Fruit fly (Drosophila melanogaster) whole organism, embryonic: Measurements from ENCODE around the gene ArgRS-m.
A peak's percentile ranks its signal among the peaks of the same experiment; 100 is the strongest.

Experiments
- Asciz ChIP-seq: fragments of 200-800 bp; sonication (Bioruptor generic); optimal IDR thresholded peaks from 2 replicates; lab custom pipeline; 2017; ENCODE audit warnings: missing biosample characterization, mild to moderate bottlenecking, missing genetic modification characterization, missing genetic modification reagents
- CG10209 ChIP-seq: fragments of 200-800 bp; sonication (Bioruptor generic); optimal IDR thresholded peaks from 3 replicates; lab custom pipeline; 2017; ENCODE audit warnings: missing biosample characterization, mild to moderate bottlenecking, missing genetic modification characterization, missing genetic modification reagents
- CG1024 ChIP-seq: fragments of 200-800 bp; sonication (Bioruptor generic); IDR thresholded peaks from 2 replicates; pipeline ENCODE4 v1.3.6; 2022; ENCODE audit warnings: missing biosample characterization, missing genetic modification characterization
- CG10431 ChIP-seq: fragments of 200-800 bp; sonication (Bioruptor generic); optimal IDR thresholded peaks from 3 replicates; lab custom pipeline; 2018; ENCODE audit warnings: missing biosample characterization, mild to moderate bottlenecking, missing genetic modification characterization
- CG10959 ChIP-seq: fragments of 200-800 bp; sonication (Bioruptor generic); IDR thresholded peaks from 2 replicates; pipeline ENCODE4 v1.3.6; 2022; ENCODE audit warnings: missing biosample characterization, missing genetic modification characterization
- CG12299 ChIP-seq: fragments of 200-800 bp; sonication (Bioruptor generic); optimal IDR thresholded peaks from 2 replicates; lab custom pipeline; 2018; ENCODE audit warnings: missing biosample characterization, mild to moderate bottlenecking, missing genetic modification characterization
- CG13123 ChIP-seq: fragments of 200-800 bp; sonication (Bioruptor generic); optimal IDR thresholded peaks from 2 replicates; lab custom pipeline; 2016; ENCODE audit warnings: missing biosample characterization, missing genetic modification characterization
- CG13287 ChIP-seq: fragments of 200-800 bp; sonication (Bioruptor generic); IDR thresholded peaks from 2 replicates; pipeline ENCODE4 v1.3.6; 2022; ENCODE audit warnings: missing biosample characterization, missing genetic modification characterization; ENCODE audit not compliant: partially characterized antibody
- CG13424 ChIP-seq: fragments of 200-800 bp; sonication (Bioruptor generic); optimal IDR thresholded peaks from 2 replicates; lab custom pipeline; 2019; ENCODE audit warnings: missing biosample characterization, mild to moderate bottlenecking, missing genetic modification characterization, moderate library complexity
- CG1602 ChIP-seq: fragments of 200-800 bp; sonication (Bioruptor generic); optimal IDR thresholded peaks from 3 replicates; lab custom pipeline; 2016; ENCODE audit warnings: missing biosample characterization, missing genetic modification characterization
- CG17912 ChIP-seq: fragments of 200-800 bp; sonication (Bioruptor generic); optimal IDR thresholded peaks from 2 replicates; lab custom pipeline; 2018; ENCODE audit warnings: missing biosample characterization, mild to moderate bottlenecking, missing genetic modification characterization
- CG2889 ChIP-seq: fragments of 200-800 bp; sonication (Bioruptor generic); IDR thresholded peaks from 3 replicates; pipeline ENCODE4 v1.3.6; 2022; ENCODE audit warnings: missing biosample characterization, missing genetic modification characterization
- CG31388 ChIP-seq: fragments of 200-800 bp; sonication (Bioruptor generic); optimal IDR thresholded peaks from 2 replicates; lab custom pipeline; 2016; ENCODE audit warnings: missing biosample characterization, missing genetic modification characterization
- CG43689 ChIP-seq: fragments of 200-800 bp; sonication (Bioruptor generic); IDR thresholded peaks from 2 replicates; pipeline ENCODE4 v1.3.6; 2022; ENCODE audit warnings: missing biosample characterization, missing genetic modification characterization
- CG5180 ChIP-seq: fragments of 200-800 bp; sonication (Bioruptor generic); optimal IDR thresholded peaks from 3 replicates; lab custom pipeline; 2017; ENCODE audit warnings: missing biosample characterization, missing genetic modification characterization, mild to moderate bottlenecking, moderate library complexity, missing genetic modification reagents
- CG7372 ChIP-seq: fragments of 200-800 bp; sonication (Bioruptor generic); IDR thresholded peaks from 2 replicates; pipeline ENCODE4 v1.3.6; 2022; ENCODE audit warnings: missing biosample characterization, missing genetic modification characterization
- CG7745 ChIP-seq: fragments of 200-800 bp; sonication (Bioruptor generic); optimal IDR thresholded peaks from 2 replicates; lab custom pipeline; 2018; ENCODE audit warnings: missing biosample characterization, mild to moderate bottlenecking, missing genetic modification characterization, moderate library complexity
- CG7839 ChIP-seq: fragments of 200-800 bp; sonication (Bioruptor generic); optimal IDR thresholded peaks from 3 replicates; lab custom pipeline; 2018; ENCODE audit warnings: missing biosample characterization, mild to moderate bottlenecking, missing genetic modification characterization, moderate library complexity
- CG8924 ChIP-seq: fragments of 200-800 bp; optimal IDR thresholded peaks from 3 replicates; lab custom pipeline; 2019; ENCODE audit warnings: missing biosample characterization, mild to moderate bottlenecking, missing genetic modification characterization, moderate library complexity
- Dip2 ChIP-seq: fragments of 200-800 bp; sonication (Bioruptor generic); IDR thresholded peaks from 2 replicates; pipeline ENCODE4 v1.3.6; 2022; ENCODE audit warnings: missing biosample characterization, missing genetic modification characterization
- E2f1 ChIP-seq: fragments of 200-800 bp; sonication (Bioruptor generic); IDR thresholded peaks from 2 replicates; pipeline ENCODE4 v1.3.6; 2022; ENCODE audit warnings: missing biosample characterization, missing genetic modification characterization
- Fer2 ChIP-seq: fragments of 200-800 bp; sonication (Bioruptor generic); optimal IDR thresholded peaks from 2 replicates; lab custom pipeline; 2018; ENCODE audit warnings: missing biosample characterization, mild to moderate bottlenecking, missing genetic modification characterization, moderate library complexity
- Jarid2 ChIP-seq: fragments of 200-800 bp; sonication (Bioruptor generic); optimal IDR thresholded peaks from 3 replicates; lab custom pipeline; 2017; ENCODE audit warnings: mild to moderate bottlenecking, missing biosample characterization, missing genetic modification reagents, missing genetic modification characterization
- MTF-1 ChIP-seq: fragments of 200-800 bp; sonication (Bioruptor generic); optimal IDR thresholded peaks from 2 replicates; lab custom pipeline; 2018; ENCODE audit warnings: missing biosample characterization, mild to moderate bottlenecking, missing genetic modification characterization, borderline replicate concordance
- Max ChIP-seq: fragments of 200-800 bp; sonication (Bioruptor generic); optimal IDR thresholded peaks from 2 replicates; lab custom pipeline; 2016; ENCODE audit warnings: missing biosample characterization, mild to moderate bottlenecking, missing genetic modification characterization
- NK7.1 ChIP-seq: fragments of 200-800 bp; sonication (Bioruptor generic); optimal IDR thresholded peaks from 3 replicates; lab custom pipeline; 2016; ENCODE audit warnings: missing biosample characterization, missing genetic modification characterization
- Neu2 ChIP-seq: fragments of 200-800 bp; sonication (Bioruptor generic); optimal IDR thresholded peaks from 3 replicates; lab custom pipeline; 2016; ENCODE audit warnings: missing biosample characterization, missing genetic modification characterization, borderline replicate concordance
- NfI ChIP-seq: fragments of 200-800 bp; sonication (Bioruptor generic); optimal IDR thresholded peaks from 3 replicates; lab custom pipeline; 2018; ENCODE audit warnings: missing biosample characterization, mild to moderate bottlenecking, missing genetic modification characterization, moderate library complexity
- Stat92E ChIP-seq, 3 experiments: fragments of >200 bp in 2 of 3; fragments of 200-800 bp in 1 of 3; sonication (Bioruptor generic) in 1 of 3; optimal IDR thresholded peaks; 2 replicates each; lab custom pipeline; 2017 to 2019; ENCODE audit warnings: missing biosample characterization in 3 of 3, missing genetic modification characterization in 3 of 3, mild to moderate bottlenecking in 1 of 3, moderate library complexity in 1 of 3
- ara ChIP-seq: fragments of 200-800 bp; sonication (Bioruptor generic); IDR thresholded peaks from 2 replicates; pipeline ENCODE4 v1.3.6; 2022; ENCODE audit warnings: missing biosample characterization, missing genetic modification characterization
- ash1 ChIP-seq: fragments of 200-800 bp; sonication (Bioruptor generic); optimal IDR thresholded peaks from 2 replicates; lab custom pipeline; 2018; ENCODE audit warnings: missing biosample characterization, mild to moderate bottlenecking, missing genetic modification characterization
- cato ChIP-seq: fragments of 200-800 bp; sonication (Bioruptor generic); optimal IDR thresholded peaks from 2 replicates; lab custom pipeline; 2016; ENCODE audit warnings: missing biosample characterization, missing genetic modification characterization, borderline replicate concordance
- chn ChIP-seq: fragments of 200-800 bp; sonication (Bioruptor generic); optimal IDR thresholded peaks from 2 replicates; lab custom pipeline; 2016; ENCODE audit warnings: missing biosample characterization, missing genetic modification characterization
- crol ChIP-seq: fragments of 200-800 bp; sonication (Bioruptor generic); IDR thresholded peaks from 2 replicates; pipeline ENCODE4 v1.3.6; 2022; ENCODE audit warnings: missing biosample characterization, missing genetic modification characterization
- disco-r ChIP-seq: fragments of 200-800 bp; sonication (Bioruptor generic); optimal IDR thresholded peaks from 2 replicates; lab custom pipeline; 2016; ENCODE audit warnings: missing biosample characterization, missing genetic modification characterization
- exex ChIP-seq: fragments of 200-800 bp; sonication (Bioruptor generic); optimal IDR thresholded peaks from 4 replicates; lab custom pipeline; 2018; ENCODE audit warnings: missing biosample characterization, mild to moderate bottlenecking, missing genetic modification characterization, moderate library complexity
- fd96Cb ChIP-seq: fragments of 200-800 bp; sonication (Bioruptor generic); optimal IDR thresholded peaks from 2 replicates; lab custom pipeline; 2018; ENCODE audit warnings: missing biosample characterization, mild to moderate bottlenecking, missing genetic modification characterization, moderate library complexity
- hkb ChIP-seq, 2 experiments: fragments of 200-800 bp in 1 of 2; fragments of >200 bp in 1 of 2; sonication (Bioruptor generic) in 1 of 2; IDR thresholded peaks in 1 of 2; optimal IDR thresholded peaks in 1 of 2; 2 replicates each; pipeline versions ENCODE4 v1.3.6 to Lab custom; 2017 to 2022; ENCODE audit warnings: missing biosample characterization in 1 of 2, missing genetic modification characterization in 1 of 2
- insv ChIP-seq, 2 experiments: fragments of 200-800 bp; sonication (Bioruptor generic); optimal IDR thresholded peaks; 3 replicates each; lab custom pipeline; 2016 to 2018; ENCODE audit warnings: missing biosample characterization in 2 of 2, missing genetic modification characterization in 2 of 2
- lilli ChIP-seq: fragments of 200-800 bp; sonication (Bioruptor generic); optimal IDR thresholded peaks from 3 replicates; lab custom pipeline; 2016; ENCODE audit warnings: missing biosample characterization, missing genetic modification characterization
- lola ChIP-seq, 3 experiments: fragments of >200 bp in 2 of 3; fragments of 200-800 bp in 1 of 3; sonication (Bioruptor generic) in 1 of 3; optimal IDR thresholded peaks; 2 replicates each; lab custom pipeline; 2017 to 2019; ENCODE audit warnings: missing biosample characterization in 3 of 3, missing genetic modification characterization in 3 of 3, mild to moderate bottlenecking in 1 of 3, moderate library complexity in 1 of 3
- pnt ChIP-seq: fragments of 200-800 bp; sonication (Bioruptor generic); optimal IDR thresholded peaks from 3 replicates; lab custom pipeline; 2016; ENCODE audit warnings: missing biosample characterization, missing genetic modification characterization
- so ChIP-seq: fragments of 200-800 bp; sonication (Bioruptor generic); IDR thresholded peaks from 3 replicates; pipeline ENCODE4 v1.3.6; 2022; ENCODE audit warnings: missing biosample characterization, missing genetic modification characterization
- tap ChIP-seq: fragments of 200-800 bp; optimal IDR thresholded peaks from 3 replicates; lab custom pipeline; 2019; ENCODE audit warnings: missing biosample characterization, mild to moderate bottlenecking, missing genetic modification characterization, moderate library complexity
- tio ChIP-seq: fragments of 200-800 bp; sonication (Bioruptor generic); optimal IDR thresholded peaks from 2 replicates; lab custom pipeline; 2017; ENCODE audit warnings: missing biosample characterization, missing genetic modification characterization, inconsistent platforms
- toy ChIP-seq: fragments of 200-800 bp; sonication (Bioruptor generic); IDR thresholded peaks from 2 replicates; pipeline ENCODE4 v1.3.6; 2022; ENCODE audit warnings: missing biosample characterization, missing genetic modification characterization
- wek ChIP-seq: fragments of 200-800 bp; sonication (Bioruptor generic); optimal IDR thresholded peaks from 3 replicates; lab custom pipeline; 2018; ENCODE audit warnings: missing biosample characterization, mild to moderate bottlenecking, missing genetic modification characterization, moderate library complexity
- wor ChIP-seq: fragments of 200-800 bp; sonication (Bioruptor generic); IDR thresholded peaks from 2 replicates; pipeline ENCODE4 v1.3.6; 2022; ENCODE audit warnings: missing biosample characterization, missing genetic modification characterization

Gene ArgRS-m

dm6 chr3R:7892246-7893000 is 5.6 kb downstream of the ArgRS-m start (continued):
- no peak for TF ChIP-seq toy
- no peak for TF ChIP-seq Jarid2 (GFP tag; lab: Kevin White, UChicago)
- peak; percentile 28 for TF ChIP-seq CG8924 (tag; lab: Kevin White, UChicago)
- TF ChIP-seq NfI (GFP tag; lab: Kevin White, UChicago) = peak; percentile 26
- TF ChIP-seq chn (GFP tag; lab: Kevin White, UChicago) = no peak
- TF ChIP-seq CG5180 = no peak
- no peak for TF ChIP-seq CG2889 (GFP tag; lab: Robert Waterston, UW)
- TF ChIP-seq CG10431 (GFP tag; lab: Kevin White, UChicago) = no peak
- no peak for TF ChIP-seq CG13287 (GFP tag; lab: Robert Waterston, UW)
- no peak for TF ChIP-seq Asciz (GFP tag; lab: Kevin White, UChicago)
- peak; percentile 1 for TF ChIP-seq CG13424 (tag; lab: Kevin White, UChicago)
- TF ChIP-seq tio (GFP tag; lab: Kevin White, UChicago) = no peak
- peak; percentile 41 for TF ChIP-seq lilli (GFP tag; lab: Kevin White, UChicago)
- TF ChIP-seq so (GFP tag; lab: Robert Waterston, UW) = no peak
- TF ChIP-seq NK7.1 (GFP tag; lab: Kevin White, UChicago) = no peak
- TF ChIP-seq exex (tag; lab: Kevin White, UChicago) = peak; percentile 35
- TF ChIP-seq CG10209 (GFP tag; lab: Kevin White, UChicago) = no peak
- no peak for TF ChIP-seq CG7745 (tag; lab: Kevin White, UChicago)
- TF ChIP-seq ash1 = no peak
- TF ChIP-seq fd96Cb = no peak
- no peak for TF ChIP-seq CG31388
- TF ChIP-seq Stat92E (GFP tag; optimal IDR thresholded peaks at IDR 0.05; lab: Kevin White, UChicago) = no peak
- TF ChIP-seq CG7372 (GFP tag; lab: Robert Waterston, UW) = peak; percentile 25; the same call in 1 of the 2 replicates
- TF ChIP-seq Neu2 = no peak
- TF ChIP-seq CG10959 (GFP tag; lab: Robert Waterston, UW) = no peak
- TF ChIP-seq wek (GFP tag; lab: Kevin White, UChicago) = peak; percentile 3
- no peak for TF ChIP-seq Dip2 (GFP tag; lab: Robert Waterston, UW)
- peak; percentile 43 for TF ChIP-seq CG7839 (tag; lab: Kevin White, UChicago)
- no peak for TF ChIP-seq CG13123 (GFP tag; lab: Kevin White, UChicago)
- no peak for TF ChIP-seq pnt (GFP tag; lab: Kevin White, UChicago)
- no peak for TF ChIP-seq CG17912 (GFP tag; lab: Kevin White, UChicago)
- no peak for TF ChIP-seq disco-r (GFP tag; lab: Kevin White, UChicago)
- no peak for TF ChIP-seq hkb (optimal IDR thresholded peaks at IDR 0.05; lab: Kevin White, UChicago)
- peak; percentile 51 for TF ChIP-seq hkb (GFP tag; IDR thresholded peaks at IDR 0.05; lab: Robert Waterston, UW)
- no peak for TF ChIP-seq CG1602
- no peak for TF ChIP-seq cato (GFP tag; lab: Kevin White, UChicago)
- TF ChIP-seq insv (GFP tag; optimal IDR thresholded peaks at IDR 0.05; lab: Kevin White, UChicago) = no peak
- TF ChIP-seq tap = peak; percentile 56
- no peak for TF ChIP-seq Max (GFP tag; lab: Kevin White, UChicago)
- TF ChIP-seq Fer2 (tag; lab: Kevin White, UChicago) = no peak
- TF ChIP-seq CG12299 (tag; lab: Kevin White, UChicago) = no peak
- no peak for TF ChIP-seq lola (GFP tag; optimal IDR thresholded peaks at IDR 0.05; lab: Kevin White, UChicago)
- TF ChIP-seq crol (GFP tag; lab: Robert Waterston, UW) = no peak
- TF ChIP-seq ara = 0 out of 2 replicates have a peak, but pooled peaks have one; percentile 32
- no peak for TF ChIP-seq MTF-1 (GFP tag; lab: Kevin White, UChicago)
- TF ChIP-seq CG1024 = no peak
- peak; percentile 32; the same call in 1 of the 2 replicates for TF ChIP-seq E2f1
- no peak for TF ChIP-seq wor (GFP tag; lab: Robert Waterston, UW)
- TF ChIP-seq CG43689 (GFP tag; lab: Robert Waterston, UW) = no peak
